Worm (Caenorhabditis elegans) whole organism, L4 larva: ENCODE results near the gene col-96.

ENCODE experiments used
- F26F4.8 ChIP-seq: fragments of 200-800 bp; sonication (Bioruptor generic); conservative IDR thresholded peaks from 2 replicates; pipeline ENCODE4 v1.3.6; 2022; ENCODE audit warnings: missing genetic modification characterization, missing compliant biosample characterization
- F37D6.2 ChIP-seq: sonication (generic microtip); optimal IDR thresholded peaks from 2 replicates; lab custom pipeline; 2016; ENCODE audit warnings: mild to moderate bottlenecking, missing genetic modification characterization, missing compliant biosample characterization
- R02D3.7 ChIP-seq: fragments of 150-350 bp; sonication (generic microtip); optimal IDR thresholded peaks from 3 replicates; lab custom pipeline; 2014; ENCODE audit warnings: missing biosample characterization, missing genetic modification characterization
- Y105C5A.15 ChIP-seq: fragments of 200-800 bp; sonication (Bioruptor generic); IDR thresholded peaks from 2 replicates; pipeline ENCODE4 v1.3.6; 2022; ENCODE audit warnings: missing genetic modification characterization, missing compliant biosample characterization
- Y48G9A.11 ChIP-seq: fragments of 200-800 bp; sonication (Bioruptor generic); IDR thresholded peaks from 2 replicates; pipeline ENCODE4 v1.3.6; 2022; ENCODE audit warnings: missing genetic modification reagents, missing genetic modification characterization, missing compliant biosample characterization
- Y75B8A.6 ChIP-seq: fragments of 200-800 bp; sonication (Bioruptor generic); IDR thresholded peaks from 2 replicates; pipeline ENCODE4 v1.3.6; 2022; ENCODE audit warnings: missing genetic modification reagents, missing genetic modification characterization, missing compliant biosample characterization
- aly-2 ChIP-seq: sonication (generic microtip); optimal IDR thresholded peaks from 2 replicates; lab custom pipeline; 2018; ENCODE audit warnings: missing biosample characterization, missing genetic modification characterization
- arid-1 ChIP-seq: fragments of 200-800 bp; sonication (Bioruptor generic); conservative IDR thresholded peaks from 2 replicates; pipeline ENCODE4 v1.3.6; 2022; ENCODE audit warnings: missing genetic modification reagents, missing genetic modification characterization, missing compliant biosample characterization
- ceh-20 ChIP-seq: fragments of 200-800 bp; sonication (Bioruptor generic); IDR thresholded peaks from 2 replicates; pipeline ENCODE4 v1.3.6; 2022; ENCODE audit warnings: missing genetic modification reagents, missing genetic modification characterization, missing compliant biosample characterization
- ceh-32 ChIP-seq: sonication (generic microtip); optimal IDR thresholded peaks from 2 replicates; lab custom pipeline; 2016; ENCODE audit warnings: mild to moderate bottlenecking, missing genetic modification characterization, missing compliant biosample characterization; ENCODE audit not compliant: poor library complexity
- ceh-44 ChIP-seq: fragments of 200-800 bp; sonication (Bioruptor generic); IDR thresholded peaks from 2 replicates; pipeline ENCODE4 v1.3.6; 2022; ENCODE audit warnings: missing genetic modification reagents, missing genetic modification characterization, missing compliant biosample characterization
- ceh-62 ChIP-seq: sonication (generic microtip); optimal IDR thresholded peaks from 2 replicates; lab custom pipeline; 2017; ENCODE audit warnings: missing biosample characterization, missing genetic modification characterization
- ceh-82 ChIP-seq: sonication (generic microtip); optimal IDR thresholded peaks from 2 replicates; lab custom pipeline; 2017; ENCODE audit warnings: missing biosample characterization, missing genetic modification characterization
- cey-2 ChIP-seq: sonication (generic microtip); optimal IDR thresholded peaks from 3 replicates; lab custom pipeline; 2017; ENCODE audit warnings: missing genetic modification characterization, mild to moderate bottlenecking, missing compliant biosample characterization, antibody characterized with exemption, borderline replicate concordance; ENCODE audit not compliant: insufficient read depth
- daf-16 ChIP-seq, 3 experiments: sonication (generic microtip); optimal IDR thresholded peaks; 2 replicates each; lab custom pipeline; 2016 to 2017; ENCODE audit warnings: missing genetic modification characterization in 3 of 3, missing genetic modification reagents in 3 of 3, mild to moderate bottlenecking in 2 of 3, missing compliant biosample characterization in 2 of 3, missing biosample characterization in 1 of 3, moderate library complexity in 1 of 3
- daf-8 ChIP-seq: fragments of 200-800 bp; sonication (Bioruptor generic); IDR thresholded peaks from 2 replicates; pipeline ENCODE4 v1.3.6; 2022; ENCODE audit warnings: missing genetic modification characterization, missing compliant biosample characterization
- dmd-9 ChIP-seq: fragments of 200-800 bp; sonication (Bioruptor generic); IDR thresholded peaks from 2 replicates; pipeline ENCODE4 v1.3.6; 2022; ENCODE audit warnings: missing genetic modification reagents, missing genetic modification characterization, missing compliant biosample characterization
- dve-1 ChIP-seq: sonication (generic microtip); optimal IDR thresholded peaks from 2 replicates; lab custom pipeline; 2017; ENCODE audit warnings: antibody characterized with exemption, mild to moderate bottlenecking, missing genetic modification characterization, missing compliant biosample characterization; ENCODE audit not compliant: insufficient read depth
- egl-43 ChIP-seq: fragments of 200-800 bp; sonication (Bioruptor generic); IDR thresholded peaks from 2 replicates; pipeline ENCODE4 v1.3.6; 2022; ENCODE audit warnings: missing genetic modification reagents, missing genetic modification characterization, missing compliant biosample characterization
- fkh-10 ChIP-seq: fragments of 150-350 bp; optimal IDR thresholded peaks from 2 replicates; lab custom pipeline; 2014; ENCODE audit warnings: missing biosample characterization, missing genetic modification reagents, missing genetic modification characterization
- fos-1 ChIP-seq: fragments of 150-350 bp; optimal IDR thresholded peaks from 2 replicates; lab custom pipeline; 2014; ENCODE audit warnings: missing biosample characterization, missing genetic modification characterization
- hlh-11 ChIP-seq: fragments of 200-800 bp; sonication (Bioruptor generic); optimal IDR thresholded peaks from 2 replicates; lab custom pipeline; 2018; ENCODE audit warnings: mild to moderate bottlenecking, missing genetic modification characterization, missing compliant biosample characterization
- lin-13 ChIP-seq: fragments of 150-350 bp; optimal IDR thresholded peaks from 2 replicates; lab custom pipeline; 2014; ENCODE audit warnings: missing biosample characterization, missing genetic modification reagents, missing genetic modification characterization
- lin-38 ChIP-seq: fragments of 200-800 bp; sonication (Bioruptor generic); IDR thresholded peaks from 2 replicates; pipeline ENCODE4 v1.3.6; 2022; ENCODE audit warnings: missing genetic modification reagents, missing genetic modification characterization, missing compliant biosample characterization
- lir-3 ChIP-seq: sonication (generic microtip); optimal IDR thresholded peaks from 2 replicates; lab custom pipeline; 2016; ENCODE audit warnings: mild to moderate bottlenecking, missing genetic modification characterization, missing compliant biosample characterization
- madf-5 ChIP-seq, 2 experiments: fragments of 200-800 bp; sonication (Bioruptor generic); IDR thresholded peaks; 2 replicates each; pipeline ENCODE4 v1.3.6; 2022; ENCODE audit warnings: missing compliant biosample characterization in 2 of 2, missing genetic modification characterization in 2 of 2
- mdt-29 ChIP-seq: fragments of 200-800 bp; sonication (Bioruptor generic); IDR thresholded peaks from 2 replicates; pipeline ENCODE4 v1.3.6; 2022; ENCODE audit warnings: missing genetic modification reagents, missing genetic modification characterization, missing compliant biosample characterization
- mep-1 ChIP-seq: fragments of 150-350 bp; sonication (generic microtip); optimal IDR thresholded peaks from 3 replicates; lab custom pipeline; 2014; ENCODE audit warnings: missing biosample characterization, missing genetic modification characterization
- mxl-3 ChIP-seq: fragments of 200-800 bp; sonication (Bioruptor generic); optimal IDR thresholded peaks from 2 replicates; lab custom pipeline; 2018; ENCODE audit warnings: mild to moderate bottlenecking, missing genetic modification characterization, missing compliant biosample characterization
- nhr-102 ChIP-seq: sonication (generic microtip); optimal IDR thresholded peaks from 2 replicates; lab custom pipeline; 2016; ENCODE audit warnings: mild to moderate bottlenecking, missing genetic modification characterization, moderate library complexity, missing compliant biosample characterization
- nhr-111 ChIP-seq: fragments of 200-800 bp; sonication (Bioruptor generic); optimal IDR thresholded peaks from 2 replicates; lab custom pipeline; 2018; ENCODE audit warnings: mild to moderate bottlenecking, missing genetic modification characterization, missing compliant biosample characterization
- nhr-237 ChIP-seq: sonication (generic microtip); optimal IDR thresholded peaks from 2 replicates; lab custom pipeline; 2017; ENCODE audit warnings: missing biosample characterization, missing genetic modification characterization
- nhr-25 ChIP-seq: sonication (generic microtip); optimal IDR thresholded peaks from 2 replicates; lab custom pipeline; 2017; ENCODE audit warnings: missing genetic modification characterization, mild to moderate bottlenecking, missing compliant biosample characterization, antibody characterized with exemption, moderate library complexity, borderline replicate concordance; ENCODE audit not compliant: insufficient read depth
- nhr-42 ChIP-seq: fragments of 200-800 bp; sonication (Bioruptor generic); IDR thresholded peaks from 2 replicates; pipeline ENCODE4 v1.3.6; 2022; ENCODE audit warnings: missing genetic modification characterization, missing compliant biosample characterization
- nhr-48 ChIP-seq: sonication (generic microtip); optimal IDR thresholded peaks from 2 replicates; lab custom pipeline; 2016; ENCODE audit warnings: mild to moderate bottlenecking, missing genetic modification characterization, missing compliant biosample characterization
- nhr-6 ChIP-seq: fragments of 150-350 bp; optimal IDR thresholded peaks from 2 replicates; lab custom pipeline; 2014; ENCODE audit warnings: missing biosample characterization, missing genetic modification characterization
- sdz-12 ChIP-seq: fragments of 200-800 bp; sonication (Bioruptor generic); optimal IDR thresholded peaks from 2 replicates; lab custom pipeline; 2018; ENCODE audit warnings: mild to moderate bottlenecking, missing genetic modification characterization, missing compliant biosample characterization
- snpc-1.2 ChIP-seq: fragments of 200-800 bp; sonication (Bioruptor generic); IDR thresholded peaks from 2 replicates; pipeline ENCODE4 v1.3.6; 2022; ENCODE audit warnings: missing genetic modification reagents, missing genetic modification characterization, missing compliant biosample characterization
- snpc-4 ChIP-seq: fragments of 150-350 bp; optimal IDR thresholded peaks from 2 replicates; lab custom pipeline; 2014; ENCODE audit warnings: missing biosample characterization, missing genetic modification characterization
- spr-1 ChIP-seq: sonication (generic microtip); optimal IDR thresholded peaks from 2 replicates; lab custom pipeline; 2016; ENCODE audit warnings: mild to moderate bottlenecking, missing genetic modification characterization, missing compliant biosample characterization
- spr-3 ChIP-seq: fragments of 200-800 bp; sonication (Bioruptor generic); optimal IDR thresholded peaks from 2 replicates; lab custom pipeline; 2018; ENCODE audit warnings: mild to moderate bottlenecking, missing genetic modification characterization, missing compliant biosample characterization
- tag-97 ChIP-seq: fragments of 200-800 bp; sonication (Bioruptor generic); IDR thresholded peaks from 2 replicates; pipeline ENCODE4 v1.3.6; 2022; ENCODE audit warnings: missing genetic modification characterization, missing compliant biosample characterization
- tra-1 ChIP-seq: fragments of 200-800 bp; sonication (Bioruptor generic); IDR thresholded peaks from 2 replicates; pipeline ENCODE4 v1.3.6; 2022; ENCODE audit warnings: missing genetic modification reagents, missing genetic modification characterization, missing compliant biosample characterization
- unc-130 ChIP-seq: sonication (generic microtip); optimal IDR thresholded peaks from 2 replicates; lab custom pipeline; 2016; ENCODE audit warnings: missing genetic modification reagents, missing genetic modification characterization, missing compliant biosample characterization
- unc-62 ChIP-seq, 3 experiments: fragments of 150-350 bp in 1 of 3; sonication (generic microtip); optimal IDR thresholded peaks in 2 of 3; peaks in 1 of 3; 1 replicate in 1 of 3; 2 replicates in 2 of 3; lab custom pipeline; 2014 to 2017; ENCODE audit warnings: missing biosample characterization in 3 of 3, missing genetic modification characterization in 3 of 3, missing genetic modification reagents in 3 of 3, missing genotype in 1 of 3
- zfp-2 ChIP-seq: sonication (generic microtip); optimal IDR thresholded peaks from 2 replicates; lab custom pipeline; 2016; ENCODE audit warnings: mild to moderate bottlenecking, missing genetic modification characterization, missing compliant biosample characterization
- zip-11 ChIP-seq: fragments of 200-800 bp; sonication (Bioruptor generic); IDR thresholded peaks from 2 replicates; pipeline ENCODE4 v1.3.6; 2022; ENCODE audit warnings: missing genetic modification characterization, missing compliant biosample characterization
- zip-2 ChIP-seq: fragments of 150-350 bp; optimal IDR thresholded peaks from 2 replicates; lab custom pipeline; 2014; ENCODE audit warnings: missing biosample characterization, missing genetic modification characterization
- ztf-11 ChIP-seq: fragments of 150-350 bp; optimal IDR thresholded peaks from 2 replicates; lab custom pipeline; 2014; ENCODE audit warnings: missing biosample characterization, missing genetic modification characterization
- ztf-7 ChIP-seq: fragments of 150-350 bp; optimal IDR thresholded peaks from 2 replicates; lab custom pipeline; 2014; ENCODE audit warnings: missing biosample characterization, missing genetic modification characterization

Gene col-96

DNA sequence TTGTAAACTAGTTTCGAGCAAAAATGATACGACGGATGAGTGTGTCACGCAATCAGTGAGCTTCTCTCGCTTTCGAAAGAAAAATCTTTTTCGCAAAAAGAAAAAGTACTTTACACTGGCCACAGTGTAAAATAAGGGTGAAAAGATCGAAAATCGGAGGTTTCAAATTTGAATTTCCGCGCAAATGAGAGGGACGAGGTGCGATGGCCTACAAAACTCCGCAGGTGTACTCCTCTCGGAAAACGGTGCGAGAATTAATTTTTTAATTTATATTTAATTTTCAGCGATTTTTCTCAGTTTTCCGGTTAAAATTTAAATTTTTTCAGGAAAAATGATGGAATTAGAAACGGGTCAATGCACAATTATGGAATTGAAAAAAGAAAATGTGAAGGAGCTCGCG lies 40.2 kb upstream of the col-96 start, which contains the start of gene mrt-2 (continued):
- no peak for TF ChIP-seq nhr-237 (tag; lab: Kevin White, UChicago)
- TF ChIP-seq ceh-44 (GFP tag; lab: Robert Waterston, UW), result 0 out of 2 replicates have a peak, but pooled peaks have one; percentile 2
- peak; percentile 16 for TF ChIP-seq ztf-7 (tag; lab: Kevin White, UChicago)
- TF ChIP-seq ztf-11 (tag; lab: Kevin White, UChicago), result no peak
- peak; percentile 49 for TF ChIP-seq nhr-102 (tag; lab: Kevin White, UChicago)
- 0 out of 2 replicates have a peak, but pooled peaks have one; percentile 23 for TF ChIP-seq arid-1 (GFP tag; lab: Robert Waterston, UW)
- TF ChIP-seq ceh-62 (tag; lab: Kevin White, UChicago), result no peak
- peak; percentile 14 for TF ChIP-seq F37D6.2
- no peak for TF ChIP-seq fos-1 (tag; lab: Kevin White, UChicago)
- no peak for TF ChIP-seq ceh-32 (tag; lab: Kevin White, UChicago)
- no peak for TF ChIP-seq F26F4.8
- peak; percentile 27 for TF ChIP-seq spr-1
- TF ChIP-seq nhr-6 (tag; lab: Kevin White, UChicago), result peak; percentile 70
- no peak for TF ChIP-seq tag-97
- no peak for TF ChIP-seq snpc-1.2
- TF ChIP-seq spr-3 (GFP tag; lab: Kevin White, UChicago), result no peak
- no peak for TF ChIP-seq hlh-11
- TF ChIP-seq ceh-20, result 0 out of 2 replicates have a peak, but pooled peaks have one; percentile 17
- no peak; the same call in 1 of the 2 replicates for TF ChIP-seq nhr-42 (GFP tag; lab: Robert Waterston, UW)
- TF ChIP-seq zip-2 (tag; lab: Kevin White, UChicago), result no peak
- TF ChIP-seq mxl-3 (GFP tag; lab: Kevin White, UChicago), result no peak
- TF ChIP-seq R02D3.7, result no peak
- no peak for TF ChIP-seq ceh-82 (tag; lab: Kevin White, UChicago)
- no peak for TF ChIP-seq Y75B8A.6 (GFP tag; lab: Robert Waterston, UW)
- no peak for TF ChIP-seq zfp-2
- no peak for TF ChIP-seq mdt-29 (GFP tag; lab: Robert Waterston, UW)
- TF ChIP-seq nhr-25, result peak; percentile 16
- peak; percentile 75 for TF ChIP-seq unc-130 (GFP tag; lab: Kevin White, UChicago)
- TF ChIP-seq lir-3 (tag; lab: Kevin White, UChicago), result no peak
- TF ChIP-seq Y48G9A.11 (GFP tag; lab: Robert Waterston, UW), result no peak; the same call in 1 of the 2 replicates
- peak; percentile 45 for TF ChIP-seq lin-13 (GFP tag; lab: Kevin White, UChicago)
- TF ChIP-seq zip-11 (GFP tag; lab: Robert Waterston, UW), result no peak
- no peak for TF ChIP-seq egl-43 (GFP tag; lab: Robert Waterston, UW)
- TF ChIP-seq daf-16 (GFP tag; optimal IDR thresholded peaks at IDR 0.05; lab: Kevin White, UChicago), result no peak
- TF ChIP-seq daf-16 (tag; optimal IDR thresholded peaks at IDR 0.05; lab: Kevin White, UChicago), result peak; percentile 47
- TF ChIP-seq cey-2 (tag; lab: Kevin White, UChicago), result no peak
- peak; percentile 4 for TF ChIP-seq sdz-12 (GFP tag; lab: Kevin White, UChicago)
- no peak for TF ChIP-seq daf-8 (GFP tag; lab: Robert Waterston, UW)
- no peak for TF ChIP-seq fkh-10
- TF ChIP-seq nhr-48 (tag; lab: Kevin White, UChicago), result no peak
- TF ChIP-seq aly-2 (tag; lab: Kevin White, UChicago), result no peak
- TF ChIP-seq mep-1 (tag; lab: Kevin White, UChicago), result peak; percentile 76
- TF ChIP-seq Y105C5A.15 (GFP tag; lab: Robert Waterston, UW), result no peak
- 0 out of 2 replicates have a peak, but pooled peaks have one; percentile 39 for TF ChIP-seq dmd-9 (GFP tag; lab: Robert Waterston, UW)
- no peak for TF ChIP-seq nhr-111 (GFP tag; lab: Kevin White, UChicago)
- TF ChIP-seq tra-1, result no peak; the same call in 1 of the 2 replicates
- TF ChIP-seq dve-1, result peak; percentile 64
- TF ChIP-seq snpc-4, result no peak
- no peak for TF ChIP-seq madf-5 (GFP tag; IDR thresholded peaks at IDR 0.05; lab: Robert Waterston, UW)
- TF ChIP-seq lin-38 (GFP tag; lab: Robert Waterston, UW), result peak; percentile 70
- no peak for TF ChIP-seq unc-62 (GFP tag; optimal IDR thresholded peaks at IDR 0.05 in 1 of 2; lab: Kevin White, UChicago)
- TF ChIP-seq unc-62 (tag; optimal IDR thresholded peaks at IDR 0.05; lab: Kevin White, UChicago), result no peak
